Fruit fly (Drosophila melanogaster) whole organism, prepupa: ENCODE measurements around the gene lush.

ENCODE experiments used
- Blimp-1 ChIP-seq: fragments of 200-800 bp; sonication (Bioruptor generic); optimal IDR thresholded peaks from 3 replicates; lab custom pipeline; 2017; ENCODE audit warnings: missing biosample characterization, missing genetic modification characterization, mild to moderate bottlenecking, moderate library complexity, missing genetic modification reagents
- CG10631 ChIP-seq: fragments of 200-800 bp; sonication (Bioruptor generic); optimal IDR thresholded peaks from 2 replicates; lab custom pipeline; 2016; ENCODE audit warnings: missing biosample characterization, missing genetic modification characterization
- CG10669 ChIP-seq: fragments of 200-800 bp; sonication (Bioruptor generic); optimal IDR thresholded peaks from 3 replicates; lab custom pipeline; 2018; ENCODE audit warnings: missing biosample characterization, mild to moderate bottlenecking, missing genetic modification characterization, moderate library complexity
- CG11294 ChIP-seq: fragments of 200-800 bp; sonication (Bioruptor generic); IDR thresholded peaks from 2 replicates; pipeline ENCODE4 v1.3.6; 2022; ENCODE audit warnings: missing biosample characterization, missing genetic modification characterization
- CG11902 ChIP-seq: fragments of 200-800 bp; sonication (Bioruptor generic); optimal IDR thresholded peaks from 3 replicates; lab custom pipeline; 2016; ENCODE audit warnings: missing biosample characterization, missing genetic modification characterization
- CG1621 ChIP-seq: fragments of 200-800 bp; sonication (Bioruptor generic); optimal IDR thresholded peaks from 3 replicates; lab custom pipeline; 2018; ENCODE audit warnings: missing biosample characterization, mild to moderate bottlenecking, missing genetic modification characterization
- CG16779 ChIP-seq: fragments of 200-800 bp; sonication (Bioruptor generic); optimal IDR thresholded peaks from 3 replicates; lab custom pipeline; 2017; ENCODE audit warnings: missing biosample characterization, mild to moderate bottlenecking, missing genetic modification characterization
- CG3032 ChIP-seq: fragments of 200-800 bp; optimal IDR thresholded peaks from 2 replicates; lab custom pipeline; 2019; ENCODE audit warnings: missing biosample characterization, mild to moderate bottlenecking, missing genetic modification characterization, moderate library complexity
- CG31627 ChIP-seq: fragments of 200-800 bp; sonication (Bioruptor generic); optimal IDR thresholded peaks from 3 replicates; lab custom pipeline; 2016; ENCODE audit warnings: missing biosample characterization, missing genetic modification characterization
- CG32006 ChIP-seq: fragments of 200-800 bp; sonication (Bioruptor generic); optimal IDR thresholded peaks from 3 replicates; lab custom pipeline; 2017; ENCODE audit warnings: missing biosample characterization, mild to moderate bottlenecking, missing genetic modification characterization
- CG34406 ChIP-seq: fragments of 200-800 bp; sonication (Bioruptor generic); optimal IDR thresholded peaks from 3 replicates; lab custom pipeline; 2016; ENCODE audit warnings: missing biosample characterization, missing genetic modification characterization
- CG3919 ChIP-seq: fragments of 200-800 bp; sonication (Bioruptor generic); optimal IDR thresholded peaks from 3 replicates; lab custom pipeline; 2016; ENCODE audit warnings: missing biosample characterization, missing genetic modification characterization
- CG6276 ChIP-seq: fragments of 200-800 bp; sonication (Bioruptor generic); optimal IDR thresholded peaks from 2 replicates; lab custom pipeline; 2017; ENCODE audit warnings: missing biosample characterization, mild to moderate bottlenecking, missing genetic modification characterization
- CG6792 ChIP-seq: fragments of 200-800 bp; sonication (Bioruptor generic); optimal IDR thresholded peaks from 3 replicates; lab custom pipeline; 2016; ENCODE audit warnings: missing biosample characterization, missing genetic modification characterization
- CG6808 ChIP-seq: fragments of 200-800 bp; sonication (Bioruptor generic); optimal IDR thresholded peaks from 3 replicates; lab custom pipeline; 2017; ENCODE audit warnings: missing biosample characterization, missing genetic modification characterization, mild to moderate bottlenecking, moderate library complexity, missing genetic modification reagents
- CG6854 ChIP-seq: fragments of 200-800 bp; sonication (Bioruptor generic); optimal IDR thresholded peaks from 2 replicates; lab custom pipeline; 2017; ENCODE audit warnings: missing biosample characterization, mild to moderate bottlenecking, missing genetic modification characterization
- CG7368 ChIP-seq: fragments of 200-800 bp; sonication (Bioruptor generic); optimal IDR thresholded peaks from 3 replicates; lab custom pipeline; 2016; ENCODE audit warnings: missing biosample characterization, missing genetic modification characterization
- CG8119 ChIP-seq: fragments of 200-800 bp; sonication (Bioruptor generic); IDR thresholded peaks from 3 replicates; pipeline ENCODE4 v1.3.6; 2022; ENCODE audit warnings: missing biosample characterization, missing genetic modification characterization
- CG8319 ChIP-seq: fragments of 200-800 bp; sonication (Bioruptor generic); optimal IDR thresholded peaks from 3 replicates; lab custom pipeline; 2016; ENCODE audit warnings: missing biosample characterization, missing genetic modification characterization
- CG9139 ChIP-seq: fragments of 200-800 bp; sonication (Bioruptor generic); optimal IDR thresholded peaks from 3 replicates; lab custom pipeline; 2017; ENCODE audit warnings: missing biosample characterization, mild to moderate bottlenecking, missing genetic modification characterization
- Eip78C ChIP-seq: fragments of 200-800 bp; sonication (Bioruptor generic); peaks from one replicate; lab custom pipeline; 2016; ENCODE audit warnings: missing biosample characterization, missing genetic modification characterization
- Eip93F ChIP-seq: fragments of 200-800 bp; sonication (Bioruptor generic); optimal IDR thresholded peaks from 2 replicates; lab custom pipeline; 2016; ENCODE audit warnings: missing biosample characterization, mild to moderate bottlenecking, missing genetic modification characterization
- Ets21C ChIP-seq: fragments of 200-800 bp; sonication (Bioruptor generic); optimal IDR thresholded peaks from 3 replicates; lab custom pipeline; 2016; ENCODE audit warnings: missing biosample characterization, missing genetic modification characterization
- Gug ChIP-seq: fragments of 200-800 bp; sonication (Bioruptor generic); IDR thresholded peaks from 2 replicates; pipeline ENCODE4 v1.3.6; 2022; ENCODE audit warnings: missing biosample characterization, missing genetic modification characterization
- Hr38 ChIP-seq: sonication (Bioruptor generic); optimal IDR thresholded peaks from 2 replicates; lab custom pipeline; 2016; ENCODE audit warnings: missing biosample characterization, missing genetic modification characterization
- Hr4 ChIP-seq: fragments of 200-800 bp; sonication (Bioruptor generic); optimal IDR thresholded peaks from 3 replicates; lab custom pipeline; 2016; ENCODE audit warnings: missing biosample characterization, missing genetic modification characterization
- Lpt ChIP-seq: fragments of 200-800 bp; sonication (Bioruptor generic); optimal IDR thresholded peaks from 3 replicates; lab custom pipeline; 2016; ENCODE audit warnings: missing biosample characterization, missing genetic modification characterization
- OdsH ChIP-seq: fragments of 200-800 bp; sonication (Bioruptor generic); optimal IDR thresholded peaks from 3 replicates; lab custom pipeline; 2016; ENCODE audit warnings: missing biosample characterization, missing genetic modification characterization
- Smox ChIP-seq: fragments of 200-800 bp; sonication (Bioruptor generic); optimal IDR thresholded peaks from 3 replicates; lab custom pipeline; 2016; ENCODE audit warnings: missing biosample characterization, missing genetic modification characterization
- Sox102F ChIP-seq: fragments of 200-800 bp; sonication (Bioruptor generic); optimal IDR thresholded peaks from 2 replicates; lab custom pipeline; 2016; ENCODE audit warnings: missing biosample characterization, mild to moderate bottlenecking, missing genetic modification characterization
- Sox14 ChIP-seq: fragments of 200-800 bp; sonication (Bioruptor generic); optimal IDR thresholded peaks from 3 replicates; lab custom pipeline; 2016; ENCODE audit warnings: missing biosample characterization, missing genetic modification characterization
- achi ChIP-seq: fragments of 200-800 bp; sonication (Bioruptor generic); optimal IDR thresholded peaks from 3 replicates; lab custom pipeline; 2016; ENCODE audit warnings: missing biosample characterization, missing genetic modification characterization
- cyc ChIP-seq: fragments of 200-800 bp; sonication (Bioruptor generic); optimal IDR thresholded peaks from 3 replicates; lab custom pipeline; 2016; ENCODE audit warnings: missing biosample characterization, missing genetic modification characterization
- dsx ChIP-seq: fragments of 200-800 bp; optimal IDR thresholded peaks from 3 replicates; lab custom pipeline; 2019; ENCODE audit warnings: missing biosample characterization, mild to moderate bottlenecking, missing genetic modification characterization, moderate library complexity; ENCODE audit not compliant: poor library complexity, severe bottlenecking
- eg ChIP-seq: fragments of 200-800 bp; sonication (Bioruptor generic); IDR thresholded peaks from 3 replicates; pipeline ENCODE4 v1.3.6; 2022; ENCODE audit warnings: missing biosample characterization, missing genetic modification characterization
- esn ChIP-seq: fragments of 200-800 bp; sonication (Bioruptor generic); optimal IDR thresholded peaks from 2 replicates; lab custom pipeline; 2016; ENCODE audit warnings: missing biosample characterization, mild to moderate bottlenecking, missing genetic modification characterization, moderate library complexity
- fd59A ChIP-seq: fragments of 200-800 bp; sonication (Bioruptor generic); optimal IDR thresholded peaks from 2 replicates; lab custom pipeline; 2017; ENCODE audit warnings: missing biosample characterization, mild to moderate bottlenecking, missing genetic modification characterization, missing genetic modification reagents
- fkh ChIP-seq: fragments of 200-800 bp; sonication (Bioruptor generic); optimal IDR thresholded peaks from 3 replicates; lab custom pipeline; 2017; ENCODE audit warnings: missing biosample characterization, mild to moderate bottlenecking, missing genetic modification characterization, moderate library complexity
- lz ChIP-seq: fragments of 200-800 bp; sonication (Bioruptor generic); optimal IDR thresholded peaks from 3 replicates; lab custom pipeline; 2016; ENCODE audit warnings: missing biosample characterization, missing genetic modification characterization
- net ChIP-seq: fragments of 200-800 bp; sonication (Bioruptor generic); optimal IDR thresholded peaks from 3 replicates; lab custom pipeline; 2016; ENCODE audit warnings: missing biosample characterization, missing genetic modification characterization
- pdm3 ChIP-seq: fragments of 200-800 bp; sonication (Bioruptor generic); optimal IDR thresholded peaks from 3 replicates; lab custom pipeline; 2016; ENCODE audit warnings: missing biosample characterization, missing genetic modification characterization
- salr ChIP-seq, 2 experiments: fragments of 200-800 bp; sonication (Bioruptor generic); optimal IDR thresholded peaks; 3 replicates each; lab custom pipeline; 2016 to 2018; ENCODE audit warnings: missing biosample characterization in 2 of 2, missing genetic modification characterization in 2 of 2, mild to moderate bottlenecking in 1 of 2
- ss ChIP-seq, 2 experiments: fragments of 200-800 bp; sonication (Bioruptor generic); optimal IDR thresholded peaks; 2 replicates in 1 of 2; 3 replicates in 1 of 2; lab custom pipeline; 2017 to 2018; ENCODE audit warnings: mild to moderate bottlenecking in 2 of 2, missing biosample characterization in 2 of 2, missing genetic modification characterization in 2 of 2, moderate library complexity in 1 of 2
- vri ChIP-seq: fragments of 200-800 bp; sonication (Bioruptor generic); optimal IDR thresholded peaks from 3 replicates; lab custom pipeline; 2016; ENCODE audit warnings: missing biosample characterization, mild to moderate bottlenecking, missing genetic modification characterization

lush gene

DNA sequence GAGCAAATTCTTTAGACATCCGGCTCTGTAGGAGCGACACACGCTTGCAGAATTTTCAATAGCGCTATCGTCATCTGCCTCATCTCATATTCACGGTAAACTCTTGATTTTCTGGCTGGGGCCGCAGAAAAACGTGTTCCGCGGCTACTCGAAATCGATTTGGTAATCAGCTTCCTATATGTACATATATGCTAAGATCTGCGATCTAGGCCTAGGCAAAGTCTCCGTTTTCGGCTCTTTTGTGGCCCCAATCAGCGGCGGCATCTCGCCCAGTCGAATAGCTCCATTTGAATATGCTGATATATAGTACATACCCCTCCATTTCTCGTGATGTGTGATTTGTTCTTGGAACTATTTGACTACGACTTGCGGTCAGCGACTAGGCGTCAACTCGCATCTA, 42.9 kb downstream of the lush start:
- TF ChIP-seq lz (GFP tag; lab: Kevin White, UChicago) (no peak), Sox102F (no peak), fkh (GFP tag; lab: Kevin White, UChicago) (no peak), Sox14 (GFP tag; lab: Kevin White, UChicago) (no peak), salr (GFP tag; optimal IDR thresholded peaks at IDR 0.05; lab: Kevin White, UChicago) (no peak), ss (GFP tag; optimal IDR thresholded peaks at IDR 0.05; lab: Kevin White, UChicago) (no peak), CG8119 (GFP tag; lab: Robert Waterston, UW) (no peak), Gug (GFP tag; lab: Robert Waterston, UW) (no peak)

DNA sequence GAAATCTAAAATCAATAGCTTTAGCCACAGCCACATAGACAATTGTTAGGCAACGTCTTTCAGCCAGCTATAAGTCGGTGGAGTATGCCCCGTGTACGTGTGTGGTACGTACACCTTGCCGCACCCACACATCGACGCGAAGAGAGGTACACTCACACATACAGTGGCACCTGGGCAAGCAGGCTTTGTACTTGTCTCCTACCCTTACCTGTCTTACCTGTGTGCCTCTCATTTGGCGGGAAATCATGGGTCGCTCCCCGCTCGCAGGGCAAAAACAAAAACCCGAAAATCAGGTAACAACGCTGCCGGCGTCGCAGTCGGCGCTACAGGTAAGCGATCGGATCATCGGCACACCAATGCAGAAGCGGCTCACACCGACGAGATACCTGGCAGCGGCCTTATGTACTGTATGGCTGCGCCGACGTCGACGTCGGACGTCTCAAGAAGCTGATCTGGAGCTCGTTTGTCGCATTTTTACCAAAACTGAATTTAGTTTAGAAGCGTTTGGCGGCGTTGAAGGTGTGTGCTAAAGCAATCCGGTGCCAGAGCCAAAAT, 43.7 kb downstream of the lush start:
- TF ChIP-seq dsx (GFP tag; lab: Kevin White, UChicago), result peak; percentile 17
- TF ChIP-seq CG6792 (GFP tag; lab: Kevin White, UChicago), result no peak
- TF ChIP-seq CG3919, result peak; percentile 15
- TF ChIP-seq CG6854, result peak; percentile 49
- TF ChIP-seq Sox102F, result peak; percentile 34
- no peak for TF ChIP-seq CG1621
- no peak for TF ChIP-seq fkh (GFP tag; lab: Kevin White, UChicago)
- TF ChIP-seq Hr4, result no peak
- TF ChIP-seq CG8319 (GFP tag; lab: Kevin White, UChicago), result no peak
- TF ChIP-seq CG11902 (GFP tag; lab: Kevin White, UChicago), result no peak
- peak; percentile 16 for TF ChIP-seq CG6808 (GFP tag; lab: Kevin White, UChicago)
- peak; percentile 33 for TF ChIP-seq Eip78C (GFP tag; lab: Kevin White, UChicago)
- peak in 1 of 2 experiments; percentile 19 for TF ChIP-seq ss (GFP tag; optimal IDR thresholded peaks at IDR 0.05; lab: Kevin White, UChicago)
- TF ChIP-seq Blimp-1, result no peak
- peak; percentile 30 for TF ChIP-seq vri (GFP tag; lab: Kevin White, UChicago)

DNA sequence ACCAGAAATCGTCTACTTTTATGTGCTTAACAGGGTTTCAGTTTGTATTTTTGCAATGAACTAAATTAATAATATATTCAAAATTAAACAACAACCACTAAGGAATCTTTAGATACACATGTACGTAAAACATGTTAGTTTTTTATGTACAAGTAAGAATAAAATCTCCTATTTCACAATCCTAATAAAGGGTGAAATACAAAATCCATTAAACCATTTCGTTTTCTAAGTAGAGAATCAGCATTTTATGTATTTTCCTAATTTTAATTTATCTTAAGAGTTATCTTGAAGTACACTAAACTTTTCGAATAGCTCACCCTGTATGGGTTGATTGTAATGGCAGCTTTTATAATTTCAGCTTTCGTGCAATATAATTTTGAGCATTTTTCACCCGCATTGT, 44.1 kb downstream of the lush start:
- no peak for TF ChIP-seq CG1621
- peak; percentile 87 for TF ChIP-seq OdsH (GFP tag; lab: Kevin White, UChicago)
- TF ChIP-seq vri (GFP tag; lab: Kevin White, UChicago), result peak; percentile 49
- TF ChIP-seq Hr4, result peak; percentile 88
- TF ChIP-seq CG31627 (GFP tag; lab: Kevin White, UChicago), result peak; percentile 74
- no peak for TF ChIP-seq CG9139 (GFP tag; lab: Kevin White, UChicago)
- TF ChIP-seq eg, result peak; percentile 84
- peak; percentile 16 for TF ChIP-seq CG6808 (GFP tag; lab: Kevin White, UChicago)
- TF ChIP-seq salr (GFP tag; optimal IDR thresholded peaks at IDR 0.05; lab: Kevin White, UChicago), result peak in 1 of 2 experiments; percentile 84
- TF ChIP-seq lz (GFP tag; lab: Kevin White, UChicago), result peak; percentile 81
- TF ChIP-seq Eip78C (GFP tag; lab: Kevin White, UChicago), result peak; percentile 97
- no peak for TF ChIP-seq Eip93F (GFP tag; lab: Kevin White, UChicago)
- peak; percentile 84 for TF ChIP-seq achi
- TF ChIP-seq Smox (GFP tag; lab: Kevin White, UChicago), result peak; percentile 85
- TF ChIP-seq CG6276 (GFP tag; lab: Kevin White, UChicago), result peak; percentile 94
- TF ChIP-seq CG32006 (GFP tag; lab: Kevin White, UChicago), result peak; percentile 86
- TF ChIP-seq Lpt (GFP tag; lab: Kevin White, UChicago), result peak; percentile 73
- TF ChIP-seq fkh (GFP tag; lab: Kevin White, UChicago), result no peak
- peak; percentile 67 for TF ChIP-seq CG8319 (GFP tag; lab: Kevin White, UChicago)
- no peak for TF ChIP-seq ss (GFP tag; optimal IDR thresholded peaks at IDR 0.05; lab: Kevin White, UChicago)
- peak; percentile 46 for TF ChIP-seq dsx (GFP tag; lab: Kevin White, UChicago)
- TF ChIP-seq CG10669, result peak; percentile 55
- peak; percentile 69 for TF ChIP-seq Ets21C
- peak; percentile 88 for TF ChIP-seq net (GFP tag; lab: Kevin White, UChicago)
- TF ChIP-seq CG7368 (GFP tag; lab: Kevin White, UChicago), result peak; percentile 73
- no peak for TF ChIP-seq CG6854
- peak; percentile 42 for TF ChIP-seq cyc (GFP tag; lab: Kevin White, UChicago)
- peak; percentile 56 for TF ChIP-seq Gug (GFP tag; lab: Robert Waterston, UW)
- TF ChIP-seq Hr38 (GFP tag; lab: Kevin White, UChicago), result no peak
- peak; percentile 87 for TF ChIP-seq CG34406 (GFP tag; lab: Kevin White, UChicago)
- peak; percentile 61 for TF ChIP-seq CG11294
- TF ChIP-seq Blimp-1, result peak; percentile 8
- TF ChIP-seq esn (GFP tag; lab: Kevin White, UChicago), result peak; percentile 90
- TF ChIP-seq CG16779 (tag; lab: Kevin White, UChicago), result peak; percentile 71
- TF ChIP-seq fd59A (GFP tag; lab: Kevin White, UChicago), result peak; percentile 36
- TF ChIP-seq pdm3 (GFP tag; lab: Kevin White, UChicago), result peak; percentile 86
- TF ChIP-seq CG10631 (GFP tag; lab: Kevin White, UChicago), result peak; percentile 70
- peak; percentile 77 for TF ChIP-seq CG3919
- TF ChIP-seq CG3032 (tag; lab: Kevin White, UChicago), result peak; percentile 60
